Fruit fly (Drosophila melanogaster) whole organism, embryonic: Measurements from ENCODE around the gene Pxd.

Experiments
- CG10267 ChIP-seq: fragments of 200-800 bp; sonication (Bioruptor generic); optimal IDR thresholded peaks from 2 replicates; lab custom pipeline; 2018; ENCODE audit warnings: missing biosample characterization, mild to moderate bottlenecking, missing genetic modification characterization, moderate library complexity
- CG10431 ChIP-seq: fragments of 200-800 bp; sonication (Bioruptor generic); optimal IDR thresholded peaks from 3 replicates; lab custom pipeline; 2018; ENCODE audit warnings: missing biosample characterization, mild to moderate bottlenecking, missing genetic modification characterization
- CG12104 ChIP-seq: fragments of 200-800 bp; sonication (Bioruptor generic); optimal IDR thresholded peaks from 3 replicates; lab custom pipeline; 2016; ENCODE audit warnings: missing biosample characterization, missing genetic modification characterization
- CG12219 ChIP-seq: fragments of 200-800 bp; sonication (Bioruptor generic); optimal IDR thresholded peaks from 3 replicates; lab custom pipeline; 2018; ENCODE audit warnings: missing biosample characterization, mild to moderate bottlenecking, missing genetic modification characterization
- CG14441 ChIP-seq: fragments of 200-800 bp; sonication (Bioruptor generic); IDR thresholded peaks from 2 replicates; pipeline ENCODE4 v1.3.6; 2022; ENCODE audit warnings: missing biosample characterization, missing genetic modification characterization
- CG15601 ChIP-seq: fragments of 200-800 bp; sonication (Bioruptor generic); optimal IDR thresholded peaks from 3 replicates; lab custom pipeline; 2019; ENCODE audit warnings: missing biosample characterization, mild to moderate bottlenecking, missing genetic modification characterization, moderate library complexity
- CG1792 ChIP-seq: fragments of 200-800 bp; sonication (Bioruptor generic); optimal IDR thresholded peaks from 2 replicates; lab custom pipeline; 2016; ENCODE audit warnings: missing biosample characterization, missing genetic modification characterization
- CG18011 ChIP-seq: fragments of 200-800 bp; sonication (Bioruptor generic); optimal IDR thresholded peaks from 2 replicates; lab custom pipeline; 2017; ENCODE audit warnings: missing biosample characterization, missing genetic modification characterization, mild to moderate bottlenecking, moderate library complexity, missing genotype
- CG1832 ChIP-seq: fragments of 200-800 bp; sonication (Bioruptor generic); optimal IDR thresholded peaks from 2 replicates; lab custom pipeline; 2017; ENCODE audit warnings: missing biosample characterization, mild to moderate bottlenecking, missing genetic modification characterization, inconsistent platforms
- CG31388 ChIP-seq: fragments of 200-800 bp; sonication (Bioruptor generic); optimal IDR thresholded peaks from 2 replicates; lab custom pipeline; 2016; ENCODE audit warnings: missing biosample characterization, missing genetic modification characterization
- CG31441 ChIP-seq: fragments of 200-800 bp; sonication (Bioruptor generic); IDR thresholded peaks from 2 replicates; pipeline ENCODE4 v1.3.6; 2022; ENCODE audit warnings: missing biosample characterization, missing genetic modification characterization
- CG4424 ChIP-seq: fragments of 200-800 bp; sonication (Bioruptor generic); optimal IDR thresholded peaks from 3 replicates; lab custom pipeline; 2016; ENCODE audit warnings: missing biosample characterization, missing genetic modification characterization
- CG4617 ChIP-seq: fragments of 200-800 bp; sonication (Bioruptor generic); optimal IDR thresholded peaks from 3 replicates; lab custom pipeline; 2016; ENCODE audit warnings: missing biosample characterization, missing genetic modification characterization, borderline replicate concordance
- CG6689 ChIP-seq: fragments of 200-800 bp; sonication (Bioruptor generic); IDR thresholded peaks from 2 replicates; pipeline ENCODE4 v1.3.6; 2022; ENCODE audit warnings: missing biosample characterization, missing genetic modification characterization
- CG7839 ChIP-seq: fragments of 200-800 bp; sonication (Bioruptor generic); optimal IDR thresholded peaks from 3 replicates; lab custom pipeline; 2018; ENCODE audit warnings: missing biosample characterization, mild to moderate bottlenecking, missing genetic modification characterization, moderate library complexity
- CG8281 ChIP-seq: fragments of 200-800 bp; sonication (Bioruptor generic); optimal IDR thresholded peaks from 2 replicates; lab custom pipeline; 2018; ENCODE audit warnings: missing biosample characterization, mild to moderate bottlenecking, missing genetic modification characterization, moderate library complexity
- CG9609 ChIP-seq: fragments of 200-800 bp; sonication (Bioruptor generic); optimal IDR thresholded peaks from 3 replicates; lab custom pipeline; 2016; ENCODE audit warnings: missing biosample characterization, missing genetic modification characterization
- CG9727 ChIP-seq: fragments of 200-800 bp; sonication (Bioruptor generic); optimal IDR thresholded peaks from 3 replicates; lab custom pipeline; 2017; ENCODE audit warnings: missing biosample characterization, mild to moderate bottlenecking, missing genetic modification characterization
- CG9876 ChIP-seq: fragments of 200-800 bp; sonication (Bioruptor generic); optimal IDR thresholded peaks from 2 replicates; lab custom pipeline; 2016; ENCODE audit warnings: missing biosample characterization, missing genetic modification characterization
- CTCF ChIP-seq: fragments of 200-800 bp; sonication (Bioruptor generic); optimal IDR thresholded peaks from 2 replicates; lab custom pipeline; 2017; ENCODE audit warnings: missing biosample characterization, mild to moderate bottlenecking, missing genetic modification characterization, moderate library complexity
- D19A ChIP-seq: fragments of 200-800 bp; optimal IDR thresholded peaks from 3 replicates; lab custom pipeline; 2019; ENCODE audit warnings: missing biosample characterization, mild to moderate bottlenecking, missing genetic modification characterization, moderate library complexity
- E2f1 ChIP-seq: fragments of 200-800 bp; sonication (Bioruptor generic); IDR thresholded peaks from 2 replicates; pipeline ENCODE4 v1.3.6; 2022; ENCODE audit warnings: missing biosample characterization, missing genetic modification characterization
- E2f2 ChIP-seq: fragments of 200-800 bp; sonication (Bioruptor generic); IDR thresholded peaks from 2 replicates; pipeline ENCODE4 v1.3.6; 2022; ENCODE audit warnings: missing biosample characterization, missing genetic modification characterization
- GATAe ChIP-seq: fragments of 200-800 bp; sonication (Bioruptor generic); conservative IDR thresholded peaks from 2 replicates; pipeline ENCODE4 v1.3.6; 2022; ENCODE audit warnings: missing biosample characterization, missing genetic modification characterization
- MESR4 ChIP-seq: fragments of 200-800 bp; sonication (Bioruptor generic); optimal IDR thresholded peaks from 2 replicates; lab custom pipeline; 2018; ENCODE audit warnings: missing biosample characterization, mild to moderate bottlenecking, missing genetic modification characterization, moderate library complexity
- Max ChIP-seq: fragments of 200-800 bp; sonication (Bioruptor generic); optimal IDR thresholded peaks from 2 replicates; lab custom pipeline; 2016; ENCODE audit warnings: missing biosample characterization, mild to moderate bottlenecking, missing genetic modification characterization
- NC2β ChIP-seq: fragments of 200-800 bp; sonication (Bioruptor generic); optimal IDR thresholded peaks from 2 replicates; lab custom pipeline; 2016; ENCODE audit warnings: missing biosample characterization, missing genetic modification characterization
- Nf-YC ChIP-seq: fragments of 200-800 bp; optimal IDR thresholded peaks from 3 replicates; lab custom pipeline; 2019; ENCODE audit warnings: missing biosample characterization, mild to moderate bottlenecking, missing genetic modification characterization, moderate library complexity
- Oaz ChIP-seq: fragments of 200-800 bp; sonication (Bioruptor generic); IDR thresholded peaks from 2 replicates; pipeline ENCODE4 v1.3.6; 2022; ENCODE audit warnings: missing biosample characterization, missing genetic modification characterization
- Sin3A ChIP-seq: fragments of >200 bp; optimal IDR thresholded peaks from 2 replicates; lab custom pipeline; 2018
- Sry-δ ChIP-seq: fragments of 200-800 bp; sonication (Bioruptor generic); optimal IDR thresholded peaks from 2 replicates; lab custom pipeline; 2016; ENCODE audit warnings: missing biosample characterization, missing genetic modification characterization
- Usf ChIP-seq: fragments of 200-800 bp; sonication (Bioruptor generic); optimal IDR thresholded peaks from 2 replicates; lab custom pipeline; 2017; ENCODE audit warnings: missing genotype, missing biosample characterization, missing genetic modification characterization
- ash1 ChIP-seq: fragments of 200-800 bp; sonication (Bioruptor generic); optimal IDR thresholded peaks from 2 replicates; lab custom pipeline; 2018; ENCODE audit warnings: missing biosample characterization, mild to moderate bottlenecking, missing genetic modification characterization
- ato ChIP-seq: fragments of 200-800 bp; sonication (Bioruptor generic); IDR thresholded peaks from 2 replicates; pipeline ENCODE4 v1.3.6; 2022; ENCODE audit warnings: missing biosample characterization, missing genetic modification characterization; ENCODE audit not compliant: partially characterized antibody
- gce ChIP-seq: fragments of 200-800 bp; sonication (Bioruptor generic); IDR thresholded peaks from 3 replicates; pipeline ENCODE4 v1.3.6; 2022; ENCODE audit warnings: missing biosample characterization, missing genetic modification characterization
- grn ChIP-seq: fragments of 200-800 bp; sonication (Bioruptor generic); optimal IDR thresholded peaks from 3 replicates; lab custom pipeline; 2017; ENCODE audit warnings: missing biosample characterization, missing genetic modification characterization
- hbn ChIP-seq: fragments of 200-800 bp; sonication (Bioruptor generic); IDR thresholded peaks from 2 replicates; pipeline ENCODE4 v1.3.6; 2022; ENCODE audit warnings: missing biosample characterization, missing genetic modification characterization; ENCODE audit not compliant: partially characterized antibody
- kah ChIP-seq: fragments of 200-800 bp; sonication (Bioruptor generic); optimal IDR thresholded peaks from 2 replicates; lab custom pipeline; 2018; ENCODE audit warnings: missing biosample characterization, mild to moderate bottlenecking, missing genetic modification characterization
- ken ChIP-seq: fragments of 200-800 bp; sonication (Bioruptor generic); IDR thresholded peaks from 3 replicates; pipeline ENCODE4 v1.3.6; 2022; ENCODE audit warnings: missing biosample characterization, missing genetic modification characterization
- oc ChIP-seq: fragments of 200-800 bp; sonication (Bioruptor generic); optimal IDR thresholded peaks from 2 replicates; lab custom pipeline; 2018; ENCODE audit warnings: missing biosample characterization, mild to moderate bottlenecking, missing genetic modification characterization, moderate library complexity
- p53 ChIP-seq: fragments of 200-800 bp; sonication (Bioruptor generic); optimal IDR thresholded peaks from 2 replicates; lab custom pipeline; 2016; ENCODE audit warnings: missing biosample characterization, missing genetic modification characterization
- pan ChIP-seq, 4 experiments: fragments of >200 bp in 3 of 4; fragments of 200-800 bp in 1 of 4; sonication (Bioruptor generic) in 1 of 4; optimal IDR thresholded peaks in 3 of 4; IDR thresholded peaks in 1 of 4; 2 replicates each; pipeline versions ENCODE4 v1.3.6 to Lab custom; 2017 to 2022; ENCODE audit warnings: missing biosample characterization in 2 of 4, missing genetic modification characterization in 2 of 4, mixed read lengths in 1 of 4
- peb ChIP-seq: fragments of 200-800 bp; sonication (Bioruptor generic); IDR thresholded peaks from 2 replicates; pipeline ENCODE4 v1.3.6; 2022; ENCODE audit warnings: missing biosample characterization, missing genetic modification characterization
- pum ChIP-seq: fragments of 200-800 bp; sonication (Bioruptor generic); optimal IDR thresholded peaks from 2 replicates; lab custom pipeline; 2016; ENCODE audit warnings: missing biosample characterization, missing genetic modification characterization
- ranshi ChIP-seq: fragments of 200-800 bp; sonication (Bioruptor generic); IDR thresholded peaks from 2 replicates; pipeline ENCODE4 v1.3.6; 2022; ENCODE audit warnings: missing biosample characterization, missing genetic modification characterization
- slbo ChIP-seq: fragments of 200-800 bp; sonication (Bioruptor generic); IDR thresholded peaks from 2 replicates; pipeline ENCODE4 v1.3.6; 2022; ENCODE audit warnings: missing biosample characterization, missing genetic modification characterization
- tna ChIP-seq: fragments of 200-800 bp; sonication (Bioruptor generic); IDR thresholded peaks from 2 replicates; pipeline ENCODE4 v1.3.6; 2022; ENCODE audit warnings: missing biosample characterization, missing genetic modification characterization; ENCODE audit not compliant: partially characterized antibody
- zfh1 ChIP-seq: fragments of 200-800 bp; sonication (Bioruptor generic); IDR thresholded peaks from 3 replicates; pipeline ENCODE4 v1.3.6; 2022; ENCODE audit warnings: missing biosample characterization, missing genetic modification characterization
- zfh2 ChIP-seq: fragments of 200-800 bp; sonication (Bioruptor generic); optimal IDR thresholded peaks from 2 replicates; lab custom pipeline; 2016; ENCODE audit warnings: missing biosample characterization, missing genetic modification characterization

The Pxd gene

DNA sequence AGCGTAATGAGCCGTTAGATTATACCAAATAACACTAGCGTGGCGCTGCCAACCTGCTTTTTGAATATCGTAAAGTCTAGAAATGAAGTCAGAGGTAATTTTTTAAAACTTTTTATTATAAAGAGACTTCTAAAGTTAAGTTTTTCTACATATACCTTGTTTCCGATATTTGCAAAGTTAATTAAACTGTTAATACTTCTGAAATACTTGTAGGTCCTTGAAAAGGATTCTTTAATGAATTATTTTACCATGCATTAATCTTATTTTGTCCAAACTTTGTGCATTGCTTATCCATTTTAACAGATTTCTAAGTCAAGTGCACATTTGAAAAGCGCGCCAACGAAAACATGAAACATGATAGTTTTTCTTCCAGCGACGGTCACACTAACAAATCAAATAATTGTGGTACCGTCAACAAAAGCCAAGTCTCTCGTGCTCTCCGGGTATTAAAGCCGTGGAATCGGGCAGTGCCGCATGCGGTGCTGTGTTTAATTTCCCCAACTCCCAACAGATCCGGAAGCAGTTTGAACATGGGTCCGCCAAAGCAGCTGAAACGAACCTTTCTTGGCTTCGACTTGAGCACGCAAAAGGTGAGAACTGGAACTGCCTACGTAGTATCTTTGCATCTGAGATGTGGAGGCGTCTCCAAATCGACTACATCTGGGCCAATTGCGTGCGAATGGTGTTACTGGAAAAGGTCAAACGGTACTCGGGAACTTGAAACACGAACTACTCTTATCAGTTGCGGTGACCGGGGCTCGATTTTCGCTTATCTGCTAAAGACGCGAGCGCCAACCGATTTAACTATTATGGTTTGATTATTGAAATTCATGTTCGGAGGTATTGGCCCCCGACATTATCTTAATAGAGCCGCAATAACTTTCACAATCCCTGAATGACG lies 18.1 kb upstream of the Pxd start, which contains the start of the genes EMC2A and CG3534 (continued):
- peak; percentile 25 for TF ChIP-seq Nf-YC
- TF ChIP-seq CG14441 (GFP tag; lab: Robert Waterston, UW), result peak; percentile 23; the same call in 1 of the 2 replicates
- 0 out of 2 replicates have a peak, but pooled peaks have one; percentile 47 for TF ChIP-seq ranshi
- TF ChIP-seq CG1792 (GFP tag; lab: Kevin White, UChicago), result no peak
- TF ChIP-seq oc (tag; lab: Kevin White, UChicago), result no peak
- TF ChIP-seq ken, result no peak
- TF ChIP-seq MESR4 (GFP tag; lab: Kevin White, UChicago), result peak; percentile 17
- peak; percentile 31 for TF ChIP-seq Sry-δ (GFP tag; lab: Kevin White, UChicago)
- TF ChIP-seq peb, result no peak
- TF ChIP-seq zfh1 (GFP tag; lab: Robert Waterston, UW), result no peak
- peak; percentile 3 for TF ChIP-seq CG4424 (GFP tag; lab: Kevin White, UChicago)
- TF ChIP-seq E2f2 (GFP tag; lab: Robert Waterston, UW), result no peak
- peak; percentile 54 for TF ChIP-seq CG7839
- peak; percentile 15 for TF ChIP-seq CG4617
- TF ChIP-seq NC2β (GFP tag; lab: Kevin White, UChicago), result no peak
- TF ChIP-seq CG1832 (GFP tag; lab: Kevin White, UChicago), result no peak
- 0 out of 2 replicates have a peak, but pooled peaks have one; percentile 29 for TF ChIP-seq tna (GFP tag; lab: Robert Waterston, UW)
- TF ChIP-seq hbn (GFP tag; lab: Robert Waterston, UW), result no peak
- peak; percentile 4 for TF ChIP-seq pum (GFP tag; lab: Kevin White, UChicago)
- no peak; the same call in 1 of the 2 replicates for TF ChIP-seq E2f1
- TF ChIP-seq pan (optimal IDR thresholded peaks at IDR 0.05; lab: Kevin White, UChicago), result no peak
- TF ChIP-seq pan (GFP tag; optimal IDR thresholded peaks at IDR 0.05 in 1 of 2, IDR thresholded peaks at IDR 0.05 in 1 of 2), result no peak
- TF ChIP-seq CG8281 (tag; lab: Kevin White, UChicago), result no peak
- peak; percentile 59 for TF ChIP-seq Sin3A (lab: Kevin White, UChicago)
- TF ChIP-seq Max (GFP tag; lab: Kevin White, UChicago), result peak; percentile 21
- TF ChIP-seq zfh2, result no peak
- peak; percentile 12 for TF ChIP-seq grn (GFP tag; lab: Kevin White, UChicago)
- no peak for TF ChIP-seq CG31388
- peak; percentile 10 for TF ChIP-seq p53 (GFP tag; lab: Kevin White, UChicago)
- no peak for TF ChIP-seq ato (GFP tag; lab: Robert Waterston, UW)
- no peak for TF ChIP-seq gce (GFP tag; lab: Robert Waterston, UW)
- TF ChIP-seq CG12104 (GFP tag; lab: Kevin White, UChicago), result peak; percentile 2
- no peak for TF ChIP-seq CG12219 (GFP tag; lab: Kevin White, UChicago)
- TF ChIP-seq CG10431 (GFP tag; lab: Kevin White, UChicago), result no peak
- no peak for TF ChIP-seq slbo
- TF ChIP-seq kah (GFP tag; lab: Kevin White, UChicago), result no peak
- TF ChIP-seq CTCF (GFP tag; lab: Kevin White, UChicago), result no peak
- TF ChIP-seq CG31441 (GFP tag; lab: Robert Waterston, UW), result no peak
- no peak for TF ChIP-seq Usf (GFP tag; lab: Kevin White, UChicago)
- no peak for TF ChIP-seq ash1 (GFP tag; lab: Kevin White, UChicago)
- TF ChIP-seq CG10267 (tag; lab: Kevin White, UChicago), result peak; percentile 43
- peak; percentile 37 for TF ChIP-seq D19A
- TF ChIP-seq CG6689 (GFP tag; lab: Robert Waterston, UW), result peak; percentile 14; the same call in 1 of the 2 replicates
- no peak for TF ChIP-seq CG15601
- TF ChIP-seq CG9609 (GFP tag; lab: Kevin White, UChicago), result no peak
- TF ChIP-seq CG18011 (GFP tag; lab: Kevin White, UChicago), result no peak
- TF ChIP-seq CG9727, result no peak
- TF ChIP-seq CG9876 (GFP tag; lab: Kevin White, UChicago), result no peak
- TF ChIP-seq GATAe (GFP tag; lab: Robert Waterston, UW), result no peak
- TF ChIP-seq Oaz (GFP tag; lab: Robert Waterston, UW), result no peak
